Fruit fly (Drosophila melanogaster): Measurements from ENCODE around the gene CG32270.

The CG32270 gene

DNA sequence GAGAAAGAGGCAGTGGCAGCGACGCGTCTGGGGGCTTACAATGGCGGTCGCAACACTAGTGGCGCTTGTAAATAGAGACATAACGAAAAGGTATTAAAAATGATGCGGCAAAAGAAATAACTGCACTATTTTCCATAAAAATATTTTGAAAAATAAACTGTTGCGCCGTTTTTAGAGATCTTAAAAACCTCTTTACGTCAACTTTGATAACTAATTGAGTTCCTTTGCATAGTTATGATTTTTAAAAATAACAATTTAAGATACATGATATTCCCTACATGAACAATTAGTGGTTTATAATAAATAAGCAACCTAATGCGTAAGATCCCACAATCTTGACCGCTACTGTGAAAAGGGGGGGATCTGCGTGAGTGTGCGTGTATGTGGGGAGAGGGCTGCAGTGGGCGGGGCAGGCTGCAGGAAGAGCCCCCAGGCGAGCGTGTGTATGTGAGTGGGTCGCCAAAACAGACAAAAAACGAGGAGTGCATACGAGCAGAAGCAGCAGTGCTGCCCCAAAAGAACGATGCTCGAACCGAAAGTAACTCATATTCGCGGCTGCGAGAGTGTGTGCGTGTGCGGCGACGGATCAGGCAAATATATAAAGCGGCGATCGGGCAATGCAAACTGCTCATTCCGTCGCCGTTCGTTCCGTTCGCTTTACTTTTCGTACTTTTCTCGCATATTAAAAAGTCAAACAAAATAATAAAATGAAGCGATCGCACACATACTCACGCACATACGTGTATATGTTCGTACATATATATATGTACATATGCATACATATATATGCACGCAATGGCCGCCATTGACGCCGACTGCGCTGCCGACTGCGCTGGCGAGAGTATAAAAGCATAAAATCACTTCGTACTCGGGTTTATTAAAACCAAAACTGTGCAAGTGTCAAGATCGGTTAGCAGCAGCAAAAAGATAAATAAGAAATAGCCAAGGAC, 40.2 kb upstream of the CG32270 start (continued):
- TF ChIP-seq nerfin-1 (tag; optimal IDR thresholded peaks at IDR 0.05) (no peak), odd (GFP tag; optimal IDR thresholded peaks at IDR 0.05) (peak; percentile 25), CG4424 (GFP tag; optimal IDR thresholded peaks at IDR 0.05) (peak; percentile 36), Usf (GFP tag; optimal IDR thresholded peaks at IDR 0.05) (peak; percentile 55), CG17829 (tag; optimal IDR thresholded peaks at IDR 0.05) (peak; percentile 21), Doc2 (GFP tag; IDR thresholded peaks at IDR 0.05) (no peak), ewg (GFP tag; optimal IDR thresholded peaks at IDR 0.05) (peak; percentile 51), pfk (GFP tag; optimal IDR thresholded peaks at IDR 0.05) (no peak), CG3847 (GFP tag; IDR thresholded peaks at IDR 0.05) (no peak), CG8089 (GFP tag; optimal IDR thresholded peaks at IDR 0.05) (no peak), Ets65A (GFP tag) (peak; percentile 92), chinmo (GFP tag; IDR thresholded peaks at IDR 0.05; ENCODE audit: partially characterized antibody) (0 out of 4 replicates have a peak, but pooled peaks have one; percentile 3), D (optimal IDR thresholded peaks at IDR 0.05) (no peak), D (GFP tag; optimal IDR thresholded peaks at IDR 0.05) (peak; percentile 29), slou (GFP tag; optimal IDR thresholded peaks at IDR 0.05) (no peak), twi (tag; optimal IDR thresholded peaks at IDR 0.05) (no peak), fd64A (GFP tag; optimal IDR thresholded peaks at IDR 0.05) (no peak), Fer1 (GFP tag; optimal IDR thresholded peaks at IDR 0.05) (no peak), Asciz (GFP tag; optimal IDR thresholded peaks at IDR 0.05) (peak; percentile 64), CG5953 (GFP tag; IDR thresholded peaks at IDR 0.05) (peak; percentile 37; the same call in 1 of the 2 replicates), Gug (GFP tag; IDR thresholded peaks at IDR 0.05) (no peak), Hr3 (GFP tag; optimal IDR thresholded peaks at IDR 0.05) (peak; percentile 18), vnd (GFP tag; IDR thresholded peaks at IDR 0.05; ENCODE audit: partially characterized antibody) (no peak), CG6854 (GFP tag; optimal IDR thresholded peaks at IDR 0.05) (no peak), esg (GFP tag; conservative IDR thresholded peaks at IDR 0.05) (peak; percentile 48), CG7745 (tag; optimal IDR thresholded peaks at IDR 0.05) (no peak), pho (GFP tag; optimal IDR thresholded peaks at IDR 0.05) (no peak), NC2α (GFP tag; optimal IDR thresholded peaks at IDR 0.05) (peak; percentile 2), Sry-δ (GFP tag; optimal IDR thresholded peaks at IDR 0.05) (no peak), NfI (GFP tag; optimal IDR thresholded peaks at IDR 0.05) (peak; percentile 48), Opbp (GFP tag; IDR thresholded peaks at IDR 0.05; ENCODE audit: partially characterized antibody) (no peak), CG17186 (GFP tag; optimal IDR thresholded peaks at IDR 0.05) (no peak), Rfx (GFP tag; IDR thresholded peaks at IDR 0.05) (no peak), CG1792 (GFP tag; optimal IDR thresholded peaks at IDR 0.05) (no peak), Meics (GFP tag; optimal IDR thresholded peaks at IDR 0.05) (peak; percentile 14), H2.0 (GFP tag; IDR thresholded peaks at IDR 0.05) (no peak), CG13894 (tag; optimal IDR thresholded peaks at IDR 0.05) (no peak), emc (GFP tag; optimal IDR thresholded peaks at IDR 0.05) (no peak), CG9437 (GFP tag; optimal IDR thresholded peaks at IDR 0.05) (peak; percentile 49), CG10979 (tag; optimal IDR thresholded peaks at IDR 0.05) (peak; percentile 53), ac (GFP tag; optimal IDR thresholded peaks at IDR 0.05) (no peak), CG31365 (tag; optimal IDR thresholded peaks at IDR 0.05) (no peak), Sry-β (GFP tag; optimal IDR thresholded peaks at IDR 0.05) (no peak), trh (GFP tag; optimal IDR thresholded peaks at IDR 0.05) (no peak), zen2 (GFP tag; IDR thresholded peaks at IDR 0.05; ENCODE audit: partially characterized antibody) (no peak), gcm2 (GFP tag; optimal IDR thresholded peaks at IDR 0.05) (no peak), z (GFP tag; IDR thresholded peaks at IDR 0.05) (no peak), psq (GFP tag; optimal IDR thresholded peaks at IDR 0.05) (no peak), nerfin-2 (GFP tag; IDR thresholded peaks at IDR 0.05; ENCODE audit: partially characterized antibody) (no peak)
